Fruit fly (Drosophila melanogaster): ENCODE data around the gene Pfdn2.

DNA sequence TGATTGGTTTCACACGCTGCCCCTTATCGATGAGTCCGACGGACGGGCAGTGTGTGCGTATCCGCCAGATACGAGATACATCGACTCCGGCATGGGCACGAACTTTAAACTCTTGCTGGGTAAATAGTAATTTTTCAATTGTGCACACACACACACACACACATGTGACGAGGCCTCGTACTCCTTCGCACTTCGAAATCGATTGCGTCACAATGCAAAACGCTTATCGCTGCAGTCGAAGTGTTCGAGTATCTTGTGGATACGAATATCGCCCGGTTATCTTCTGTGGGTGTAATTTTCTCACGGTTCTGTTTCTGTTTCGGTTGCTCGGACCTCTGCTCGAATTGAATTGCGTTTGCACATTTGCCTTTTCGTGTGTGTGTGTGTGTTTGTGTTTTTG, 39.1 kb downstream of the Pfdn2 start:
- TF ChIP-seq Hr78 (GFP tag; optimal IDR thresholded peaks at IDR 0.05): no peak
- no peak for TF ChIP-seq foxo (GFP tag; optimal IDR thresholded peaks at IDR 0.05)
- no peak for TF ChIP-seq Myc (optimal IDR thresholded peaks at IDR 0.05)
- no peak for TF ChIP-seq OdsH (GFP tag; optimal IDR thresholded peaks at IDR 0.05)
- TF ChIP-seq pan (optimal IDR thresholded peaks at IDR 0.05): no peak
- TF ChIP-seq h (GFP tag; optimal IDR thresholded peaks at IDR 0.05): no peak
- no peak for TF ChIP-seq N (GFP tag; optimal IDR thresholded peaks at IDR 0.05)
- TF ChIP-seq fru (GFP tag; optimal IDR thresholded peaks at IDR 0.05): no peak
- no peak for TF ChIP-seq dsf (GFP tag; optimal IDR thresholded peaks at IDR 0.05; ENCODE audit: borderline replicate concordance)
- no peak for TF ChIP-seq sv (GFP tag; optimal IDR thresholded peaks at IDR 0.05)

Data from whole organism, wandering third instar larva.